Worm (Caenorhabditis elegans) whole organism, L4/young adult: ENCODE data around the gene T03E6.9.

ENCODE experiments used
- dao-5 ChIP-seq: sonication (generic microtip); optimal IDR thresholded peaks from 2 replicates; lab custom pipeline; 2016; ENCODE audit warnings: missing genotype, missing genetic modification characterization, moderate library complexity, missing compliant biosample characterization
- him-1 ChIP-seq: sonication (generic microtip); optimal IDR thresholded peaks from 2 replicates; lab custom pipeline; 2016; ENCODE audit warnings: missing genotype, missing genetic modification reagents, missing genetic modification characterization, missing compliant biosample characterization

DNA sequence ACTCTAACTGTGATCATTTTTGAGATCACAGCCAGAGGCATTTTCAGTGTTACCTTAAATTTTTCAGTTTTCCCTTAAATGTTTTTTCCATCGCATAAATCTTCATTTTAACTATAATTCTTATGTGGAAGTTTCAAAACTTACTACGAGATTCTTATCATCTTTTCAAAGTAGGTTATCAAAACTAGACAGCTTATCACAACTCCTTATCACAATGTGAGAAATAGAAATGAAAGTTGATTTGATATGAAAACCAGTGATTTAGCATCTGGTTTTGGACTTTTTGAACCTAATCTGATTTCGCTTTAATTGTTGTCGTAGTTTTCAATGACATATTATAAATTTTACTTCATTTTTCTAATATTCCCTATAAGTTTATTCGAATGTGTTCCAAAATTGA is 35.4 kb upstream of the T03E6.9 start, which contains the start of gene mltn-11:
- TF ChIP-seq dao-5 (tag; lab: Kevin White, UChicago) (no peak), him-1 (tag; lab: Kevin White, UChicago) (no peak)
